Fruit fly (Drosophila melanogaster) whole organism, embryonic: ENCODE data around the gene CG33230.

Experiments
- Abd-B ChIP-seq: fragments of 200-800 bp; sonication (Bioruptor generic); optimal IDR thresholded peaks from 2 replicates; lab custom pipeline; 2018; ENCODE audit warnings: missing biosample characterization, mild to moderate bottlenecking, missing genetic modification characterization, moderate library complexity
- Adf1 ChIP-seq: fragments of 200-800 bp; sonication (Bioruptor generic); IDR thresholded peaks from 2 replicates; pipeline ENCODE4 v1.3.6; 2022; ENCODE audit warnings: missing biosample characterization, missing genetic modification characterization
- CG10366 ChIP-seq: fragments of 200-800 bp; sonication (Bioruptor generic); IDR thresholded peaks from 2 replicates; pipeline ENCODE4 v1.3.6; 2022; ENCODE audit warnings: missing biosample characterization, missing genetic modification characterization
- CG11085 ChIP-seq: fragments of 200-800 bp; sonication (Bioruptor generic); IDR thresholded peaks from 2 replicates; pipeline ENCODE4 v1.3.6; 2022; ENCODE audit warnings: missing biosample characterization, missing genetic modification characterization
- CG11560 ChIP-seq: fragments of 200-800 bp; sonication (Bioruptor generic); IDR thresholded peaks from 3 replicates; pipeline ENCODE4 v1.3.6; 2022; ENCODE audit warnings: missing biosample characterization, missing genetic modification characterization
- CG12391 ChIP-seq: fragments of 200-800 bp; sonication (Bioruptor generic); optimal IDR thresholded peaks from 3 replicates; lab custom pipeline; 2018; ENCODE audit warnings: missing biosample characterization, mild to moderate bottlenecking, missing genetic modification characterization, moderate library complexity
- CG12744 ChIP-seq: fragments of 200-800 bp; sonication (Bioruptor generic); optimal IDR thresholded peaks from 2 replicates; lab custom pipeline; 2016; ENCODE audit warnings: missing biosample characterization, missing genetic modification characterization
- CG13424 ChIP-seq: fragments of 200-800 bp; sonication (Bioruptor generic); optimal IDR thresholded peaks from 2 replicates; lab custom pipeline; 2019; ENCODE audit warnings: missing biosample characterization, mild to moderate bottlenecking, missing genetic modification characterization, moderate library complexity
- CG13894 ChIP-seq: fragments of 200-800 bp; sonication (Bioruptor generic); optimal IDR thresholded peaks from 3 replicates; lab custom pipeline; 2018; ENCODE audit warnings: missing biosample characterization, mild to moderate bottlenecking, missing genetic modification characterization, moderate library complexity
- CG14050 ChIP-seq: fragments of 200-800 bp; sonication (Bioruptor generic); IDR thresholded peaks from 3 replicates; pipeline ENCODE4 v1.3.6; 2022; ENCODE audit warnings: missing biosample characterization, missing genetic modification characterization
- CG15601 ChIP-seq: fragments of 200-800 bp; sonication (Bioruptor generic); optimal IDR thresholded peaks from 3 replicates; lab custom pipeline; 2019; ENCODE audit warnings: missing biosample characterization, mild to moderate bottlenecking, missing genetic modification characterization, moderate library complexity
- CG1602 ChIP-seq: fragments of 200-800 bp; sonication (Bioruptor generic); optimal IDR thresholded peaks from 3 replicates; lab custom pipeline; 2016; ENCODE audit warnings: missing biosample characterization, missing genetic modification characterization
- CG17359 ChIP-seq: fragments of 200-800 bp; sonication (Bioruptor generic); optimal IDR thresholded peaks from 3 replicates; lab custom pipeline; 2018; ENCODE audit warnings: missing biosample characterization, mild to moderate bottlenecking, missing genetic modification characterization, moderate library complexity
- CG17568 ChIP-seq: fragments of 200-800 bp; sonication (Bioruptor generic); optimal IDR thresholded peaks from 2 replicates; lab custom pipeline; 2018; ENCODE audit warnings: missing biosample characterization, mild to moderate bottlenecking, missing genetic modification characterization, moderate library complexity
- CG18011 ChIP-seq: fragments of 200-800 bp; sonication (Bioruptor generic); optimal IDR thresholded peaks from 2 replicates; lab custom pipeline; 2017; ENCODE audit warnings: missing biosample characterization, missing genetic modification characterization, mild to moderate bottlenecking, moderate library complexity, missing genotype
- CG3163 ChIP-seq: fragments of 200-800 bp; sonication (Bioruptor generic); optimal IDR thresholded peaks from 3 replicates; lab custom pipeline; 2016; ENCODE audit warnings: missing biosample characterization, missing genetic modification characterization
- CG3726 ChIP-seq: fragments of 200-800 bp; sonication (Bioruptor generic); IDR thresholded peaks from 3 replicates; pipeline ENCODE4, ENCODE4 v1.3.6; 2022; ENCODE audit warnings: missing biosample characterization, missing genetic modification characterization
- CG6175 ChIP-seq: fragments of 200-800 bp; sonication (Bioruptor generic); IDR thresholded peaks from 3 replicates; pipeline ENCODE4 v1.3.6; 2022; ENCODE audit warnings: missing biosample characterization, missing genetic modification characterization
- CG6765 ChIP-seq: fragments of 200-800 bp; sonication (Bioruptor generic); optimal IDR thresholded peaks from 3 replicates; lab custom pipeline; 2017; ENCODE audit warnings: missing biosample characterization, mild to moderate bottlenecking, missing genetic modification characterization
- CG6791 ChIP-seq: fragments of 200-800 bp; sonication (Bioruptor generic); IDR thresholded peaks from 3 replicates; pipeline ENCODE4 v1.3.6; 2022; ENCODE audit warnings: missing biosample characterization, missing genetic modification characterization; ENCODE audit not compliant: partially characterized antibody
- CG9876 ChIP-seq: fragments of 200-800 bp; sonication (Bioruptor generic); optimal IDR thresholded peaks from 2 replicates; lab custom pipeline; 2016; ENCODE audit warnings: missing biosample characterization, missing genetic modification characterization
- Dfd ChIP-seq, 2 experiments: fragments of >200 bp; optimal IDR thresholded peaks; 2 replicates each; lab custom pipeline; 2017; ENCODE audit warnings: missing biosample characterization in 2 of 2, missing genetic modification characterization in 2 of 2
- Dll ChIP-seq: fragments of 200-800 bp; sonication (Bioruptor generic); IDR thresholded peaks from 4 replicates; pipeline ENCODE4 v1.3.6; 2022; ENCODE audit warnings: missing biosample characterization, missing genetic modification characterization; ENCODE audit not compliant: partially characterized antibody
- Doc3 ChIP-seq: fragments of 200-800 bp; sonication (Bioruptor generic); IDR thresholded peaks from 3 replicates; pipeline ENCODE4 v1.3.6; 2022; ENCODE audit warnings: missing biosample characterization, missing genetic modification characterization; ENCODE audit not compliant: partially characterized antibody
- Dp ChIP-seq: fragments of 200-800 bp; sonication (Bioruptor generic); optimal IDR thresholded peaks from 2 replicates; lab custom pipeline; 2018; ENCODE audit warnings: missing biosample characterization, mild to moderate bottlenecking, missing genetic modification characterization, moderate library complexity
- HmgD ChIP-seq: fragments of 200-800 bp; sonication (Bioruptor generic); optimal IDR thresholded peaks from 3 replicates; lab custom pipeline; 2016; ENCODE audit warnings: missing biosample characterization, missing genetic modification characterization
- HmgZ ChIP-seq: fragments of 200-800 bp; sonication (Bioruptor generic); optimal IDR thresholded peaks from 2 replicates; lab custom pipeline; 2018; ENCODE audit warnings: missing biosample characterization, mild to moderate bottlenecking, missing genetic modification characterization
- Hmx ChIP-seq: fragments of 200-800 bp; sonication (Bioruptor generic); optimal IDR thresholded peaks from 2 replicates; lab custom pipeline; 2016; ENCODE audit warnings: missing biosample characterization, missing genetic modification characterization
- Hr39 ChIP-seq: fragments of >200 bp; optimal IDR thresholded peaks from 2 replicates; lab custom pipeline; 2017
- Kr ChIP-seq: fragments of 200-800 bp; sonication (Bioruptor generic); optimal IDR thresholded peaks from 2 replicates; lab custom pipeline; 2017; ENCODE audit warnings: missing biosample characterization, mild to moderate bottlenecking, missing genetic modification characterization
- MESR4 ChIP-seq: fragments of 200-800 bp; sonication (Bioruptor generic); optimal IDR thresholded peaks from 2 replicates; lab custom pipeline; 2018; ENCODE audit warnings: missing biosample characterization, mild to moderate bottlenecking, missing genetic modification characterization, moderate library complexity
- Max ChIP-seq: fragments of 200-800 bp; sonication (Bioruptor generic); optimal IDR thresholded peaks from 2 replicates; lab custom pipeline; 2016; ENCODE audit warnings: missing biosample characterization, mild to moderate bottlenecking, missing genetic modification characterization
- NC2α ChIP-seq: fragments of 200-800 bp; sonication (Bioruptor generic); optimal IDR thresholded peaks from 2 replicates; lab custom pipeline; 2016; ENCODE audit warnings: missing biosample characterization, missing genetic modification characterization
- Taf1 ChIP-seq: fragments of 200-800 bp; sonication (Bioruptor generic); IDR thresholded peaks from 2 replicates; pipeline ENCODE4 v1.3.6; 2022; ENCODE audit warnings: missing biosample characterization, missing genetic modification characterization
- dati ChIP-seq: fragments of 200-800 bp; sonication (Bioruptor generic); IDR thresholded peaks from 2 replicates; pipeline ENCODE4 v1.3.6; 2022; ENCODE audit warnings: missing biosample characterization, missing genetic modification characterization
- dysf ChIP-seq: fragments of 200-800 bp; sonication (Bioruptor generic); IDR thresholded peaks from 3 replicates; pipeline ENCODE4 v1.3.6; 2022; ENCODE audit warnings: missing biosample characterization, missing genetic modification characterization
- ewg ChIP-seq: fragments of 200-800 bp; sonication (Bioruptor generic); optimal IDR thresholded peaks from 3 replicates; lab custom pipeline; 2017; ENCODE audit warnings: mild to moderate bottlenecking, missing biosample characterization, missing genetic modification reagents, missing genetic modification characterization
- fd96Cb ChIP-seq: fragments of 200-800 bp; sonication (Bioruptor generic); optimal IDR thresholded peaks from 2 replicates; lab custom pipeline; 2018; ENCODE audit warnings: missing biosample characterization, mild to moderate bottlenecking, missing genetic modification characterization, moderate library complexity
- grau ChIP-seq: fragments of 200-800 bp; optimal IDR thresholded peaks from 3 replicates; lab custom pipeline; 2019; ENCODE audit warnings: missing biosample characterization, mild to moderate bottlenecking, missing genetic modification characterization, moderate library complexity
- gsb ChIP-seq: fragments of 200-800 bp; sonication (Bioruptor generic); IDR thresholded peaks from 2 replicates; pipeline ENCODE4 v1.3.6; 2022; ENCODE audit warnings: missing biosample characterization, missing genetic modification characterization
- ham ChIP-seq: fragments of 200-800 bp; sonication (Bioruptor generic); IDR thresholded peaks from 2 replicates; pipeline ENCODE4 v1.3.6; 2022; ENCODE audit warnings: missing biosample characterization, missing genetic modification characterization
- ken ChIP-seq: fragments of 200-800 bp; sonication (Bioruptor generic); IDR thresholded peaks from 3 replicates; pipeline ENCODE4 v1.3.6; 2022; ENCODE audit warnings: missing biosample characterization, missing genetic modification characterization
- lola ChIP-seq, 3 experiments: fragments of >200 bp in 2 of 3; fragments of 200-800 bp in 1 of 3; sonication (Bioruptor generic) in 1 of 3; optimal IDR thresholded peaks; 2 replicates each; lab custom pipeline; 2017 to 2019; ENCODE audit warnings: missing biosample characterization in 3 of 3, missing genetic modification characterization in 3 of 3, mild to moderate bottlenecking in 1 of 3, moderate library complexity in 1 of 3
- peb ChIP-seq: fragments of 200-800 bp; sonication (Bioruptor generic); IDR thresholded peaks from 2 replicates; pipeline ENCODE4 v1.3.6; 2022; ENCODE audit warnings: missing biosample characterization, missing genetic modification characterization
- pum ChIP-seq: fragments of 200-800 bp; sonication (Bioruptor generic); optimal IDR thresholded peaks from 2 replicates; lab custom pipeline; 2016; ENCODE audit warnings: missing biosample characterization, missing genetic modification characterization
- ranshi ChIP-seq: fragments of 200-800 bp; sonication (Bioruptor generic); IDR thresholded peaks from 2 replicates; pipeline ENCODE4 v1.3.6; 2022; ENCODE audit warnings: missing biosample characterization, missing genetic modification characterization
- scrt ChIP-seq: fragments of 200-800 bp; sonication (Bioruptor generic); optimal IDR thresholded peaks from 2 replicates; lab custom pipeline; 2018; ENCODE audit warnings: missing biosample characterization, mild to moderate bottlenecking, missing genetic modification characterization, moderate library complexity
- sd ChIP-seq: fragments of 200-800 bp; sonication (Bioruptor generic); optimal IDR thresholded peaks from 3 replicates; lab custom pipeline; 2018; ENCODE audit warnings: missing biosample characterization, mild to moderate bottlenecking, missing genetic modification characterization, moderate library complexity
- sens-2 ChIP-seq: fragments of 200-800 bp; sonication (Bioruptor generic); IDR thresholded peaks from 2 replicates; pipeline ENCODE4 v1.3.6; 2022; ENCODE audit warnings: missing biosample characterization, missing genetic modification characterization
- trh ChIP-seq: fragments of 200-800 bp; sonication (Bioruptor generic); optimal IDR thresholded peaks from 2 replicates; lab custom pipeline; 2016; ENCODE audit warnings: missing biosample characterization, missing genetic modification characterization

Gene CG33230

dm6 chr3L:1644920-1645567 lies 26.8 kb downstream of the CG33230 start, which contains the start of the genes alphaCOP and CG13919 (continued):
- peak; percentile 98 for TF ChIP-seq HmgZ (tag; lab: Kevin White, UChicago)
- peak; percentile 50 for TF ChIP-seq Dp (GFP tag; lab: Kevin White, UChicago)
- peak; percentile 88 for TF ChIP-seq sd (tag; lab: Kevin White, UChicago)
- TF ChIP-seq Taf1 (GFP tag; lab: Robert Waterston, UW) = peak; percentile 92
- peak; percentile 98 for TF ChIP-seq CG10366 (GFP tag; lab: Robert Waterston, UW)
- peak; percentile 97 for TF ChIP-seq CG13424
- peak; percentile 95 for TF ChIP-seq MESR4 (GFP tag; lab: Kevin White, UChicago)
- TF ChIP-seq Adf1 (GFP tag; lab: Robert Waterston, UW) = peak; percentile 85
- peak; percentile 93 for TF ChIP-seq CG3726 (GFP tag; lab: Robert Waterston, UW)
- TF ChIP-seq CG11085 (GFP tag; lab: Robert Waterston, UW) = peak; percentile 96
- TF ChIP-seq ranshi = peak; percentile 85; the same call in 1 of the 2 replicates
- peak; percentile 97 for TF ChIP-seq CG14050 (GFP tag; lab: Robert Waterston, UW)
- TF ChIP-seq Doc3 (GFP tag; lab: Robert Waterston, UW) = no peak
- peak; percentile 88 for TF ChIP-seq dati (GFP tag; lab: Robert Waterston, UW)
- TF ChIP-seq Dll (GFP tag; lab: Robert Waterston, UW) = peak; percentile 44; the same call in 2 of the 4 replicates
- TF ChIP-seq CG3163 (GFP tag; lab: Kevin White, UChicago) = peak; percentile 60
- TF ChIP-seq HmgD = peak; percentile 70
- peak; percentile 96 for TF ChIP-seq grau
- peak; percentile 59 for TF ChIP-seq CG9876
- peak; percentile 23 for TF ChIP-seq Hr39 (lab: Kevin White, UChicago)
- TF ChIP-seq NC2α (GFP tag; lab: Kevin White, UChicago) = peak; percentile 75
- peak; percentile 91 for TF ChIP-seq pum (GFP tag; lab: Kevin White, UChicago)
- peak; percentile 95 for TF ChIP-seq CG15601 (tag; lab: Kevin White, UChicago)
- peak; percentile 95 for TF ChIP-seq CG17359
- TF ChIP-seq Dfd (GFP tag; optimal IDR thresholded peaks at IDR 0.05; lab: Kevin White, UChicago) = no peak
- peak; percentile 98 for TF ChIP-seq CG12391 (tag; lab: Kevin White, UChicago)
- TF ChIP-seq gsb = peak; percentile 93
- peak; percentile 95 for TF ChIP-seq trh (GFP tag; lab: Kevin White, UChicago)
- peak; percentile 91 for TF ChIP-seq fd96Cb (tag; lab: Kevin White, UChicago)
- peak; percentile 97 for TF ChIP-seq Abd-B (GFP tag; lab: Kevin White, UChicago)
- peak; percentile 93 for TF ChIP-seq Max (GFP tag; lab: Kevin White, UChicago)
- peak; percentile 98 for TF ChIP-seq CG1602 (GFP tag; lab: Kevin White, UChicago)
- TF ChIP-seq sens-2 (GFP tag; lab: Robert Waterston, UW) = peak; percentile 96
- TF ChIP-seq CG6175 (GFP tag; lab: Robert Waterston, UW) = peak; percentile 83
- TF ChIP-seq CG6791 (GFP tag; lab: Robert Waterston, UW) = no peak
- TF ChIP-seq Kr (GFP tag; lab: Kevin White, UChicago) = no peak
- peak in 1 of 3 experiments; percentile 95 for TF ChIP-seq lola (GFP tag; optimal IDR thresholded peaks at IDR 0.05; lab: Kevin White, UChicago)
- peak; percentile 83 for TF ChIP-seq scrt (GFP tag; lab: Kevin White, UChicago)
- TF ChIP-seq ham (GFP tag; lab: Robert Waterston, UW) = peak; percentile 92
- TF ChIP-seq CG11560 (tag; lab: Robert Waterston, UW) = peak; percentile 87
- peak; percentile 91 for TF ChIP-seq CG12744 (GFP tag; lab: Kevin White, UChicago)
- TF ChIP-seq Hmx (GFP tag; lab: Kevin White, UChicago) = peak; percentile 86
- TF ChIP-seq peb (GFP tag; lab: Robert Waterston, UW) = peak; percentile 87
- peak; percentile 92 for TF ChIP-seq ewg (GFP tag; lab: Kevin White, UChicago)
- peak; percentile 91 for TF ChIP-seq CG13894 (tag; lab: Kevin White, UChicago)
- TF ChIP-seq CG17568 = no peak
- peak; percentile 86 for TF ChIP-seq CG18011 (GFP tag; lab: Kevin White, UChicago)
- TF ChIP-seq CG6765 (GFP tag; lab: Kevin White, UChicago) = peak; percentile 89
- TF ChIP-seq dysf (GFP tag; lab: Robert Waterston, UW) = peak; percentile 97
- peak; percentile 98 for TF ChIP-seq ken (GFP tag; lab: Robert Waterston, UW)
